Fruit fly (Drosophila melanogaster) Kc167 (cell line): Measurements from ENCODE around the gene CG31689.

Experiments
- Myc ChIP-seq: fragments of >200 bp; optimal IDR thresholded peaks from 2 replicates; lab custom pipeline; 2017; ENCODE audit warnings: missing external identifiers
- h ChIP-seq: fragments of >200 bp; optimal IDR thresholded peaks from 3 replicates; lab custom pipeline; 2018; ENCODE audit warnings: missing external identifiers
- insv ChIP-seq: fragments of >200 bp; optimal IDR thresholded peaks from 3 replicates; lab custom pipeline; 2018; ENCODE audit warnings: missing external identifiers
- psq ChIP-seq: fragments of >200 bp; optimal IDR thresholded peaks from 2 replicates; lab custom pipeline; 2017; ENCODE audit warnings: missing external identifiers
- ttk ChIP-seq: sonication (Bioruptor generic); optimal IDR thresholded peaks from 2 replicates; lab custom pipeline; 2017; ENCODE audit warnings: missing external identifiers

DNA sequence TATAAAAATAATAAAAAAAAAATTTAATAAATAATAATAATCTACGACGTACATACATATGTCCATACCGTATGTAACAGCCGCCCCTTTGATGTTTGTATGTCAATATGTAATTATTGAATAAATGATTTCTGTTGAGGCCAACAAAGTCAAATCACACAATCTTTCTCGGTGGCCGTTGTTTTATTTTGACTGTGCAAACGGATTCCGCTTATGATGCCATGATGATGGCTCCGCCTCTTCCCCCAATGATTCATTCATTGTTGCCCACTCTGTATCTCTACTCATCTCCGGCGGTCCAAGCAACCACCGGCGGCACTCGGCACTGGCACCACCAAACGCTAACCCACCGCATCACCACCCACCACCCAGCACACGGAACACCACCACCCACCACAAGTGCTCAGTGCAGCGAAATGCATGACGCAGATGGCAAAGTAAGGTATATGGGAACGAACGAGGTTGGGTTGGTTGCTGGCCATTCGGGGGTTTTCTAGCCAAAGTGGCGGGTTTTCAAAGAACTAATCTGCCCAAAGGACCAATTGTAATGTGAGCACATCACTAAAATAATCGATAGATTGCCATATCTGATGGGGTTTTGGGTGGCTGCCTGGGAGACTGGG, 23.8 kb downstream of the CG31689 start:
- TF ChIP-seq psq (lab: Kevin White, UChicago) (no peak), Myc (no peak), insv (no peak), ttk (lab: Kevin White, UChicago) (peak; percentile 23), h (lab: Kevin White, UChicago) (no peak)
